Worm (Caenorhabditis elegans) whole organism, L3 larva: ENCODE results near the gene B0244.15.

ENCODE experiments used
- nhr-67 ChIP-seq: fragments of 150-350 bp; optimal IDR thresholded peaks from 2 replicates; lab custom pipeline; 2014; ENCODE audit warnings: missing biosample characterization, missing genetic modification characterization
- snpc-4 ChIP-seq: fragments of 150-350 bp; optimal IDR thresholded peaks from 2 replicates; lab custom pipeline; 2014; ENCODE audit warnings: missing biosample characterization, missing genetic modification characterization
- ztf-4 ChIP-seq: fragments of 150-350 bp; optimal IDR thresholded peaks from 2 replicates; lab custom pipeline; 2014; ENCODE audit warnings: missing biosample characterization, missing genetic modification characterization

ce11 chrIII:5719105-5719831 is 23.9 kb upstream of the B0244.15 start:
- TF ChIP-seq ztf-4 (tag; lab: Kevin White, UChicago) (no peak), nhr-67 (tag; lab: Kevin White, UChicago) (no peak), snpc-4 (tag; lab: Kevin White, UChicago) (no peak)
